Worm (Caenorhabditis elegans) whole organism, L4/young adult: Measurements from ENCODE around the gene apt-9.

Source experiments
- W03F9.2 ChIP-seq: fragments of 150-350 bp; optimal IDR thresholded peaks from 2 replicates; lab custom pipeline; 2014; ENCODE audit warnings: missing biosample characterization, missing genetic modification characterization
- dao-5 ChIP-seq: sonication (generic microtip); optimal IDR thresholded peaks from 2 replicates; lab custom pipeline; 2016; ENCODE audit warnings: missing genotype, missing genetic modification characterization, moderate library complexity, missing compliant biosample characterization

DNA sequence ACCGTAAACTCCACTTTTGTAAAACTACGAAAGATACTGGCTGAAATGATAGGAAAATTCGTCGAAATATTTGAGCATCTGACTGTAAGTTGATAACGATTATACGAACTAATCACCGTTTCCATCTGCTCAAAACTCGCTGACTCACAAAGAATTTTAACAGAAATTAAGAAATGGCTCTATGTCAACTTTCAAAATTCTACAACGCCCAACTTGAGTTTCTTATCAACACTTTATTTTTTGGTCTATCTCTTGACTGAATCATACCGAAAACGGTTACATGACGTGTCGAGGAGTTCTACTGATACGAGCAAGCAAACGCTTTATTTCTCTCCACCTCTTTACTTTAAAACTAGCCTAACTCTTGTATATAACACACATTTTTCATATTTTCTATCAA, 21.1 kb upstream of the apt-9 start, which contains the start of gene clc-1:
- TF ChIP-seq W03F9.2 (tag; lab: Kevin White, UChicago) = no peak
- TF ChIP-seq dao-5 = no peak
